Worm (Caenorhabditis elegans) whole organism, young adult: ENCODE measurements around the gene srt-39.

Experiments
- ama-1 ChIP-seq, 3 experiments: fragments of 150-350 bp in 1 of 3; sonication (generic microtip) in 2 of 3; optimal IDR thresholded peaks; 2 replicates each; lab custom pipeline; 2014 to 2018; ENCODE audit warnings: missing biosample characterization in 2 of 3, missing genetic modification characterization in 2 of 3, missing genetic modification reagents in 2 of 3
- sea-2 ChIP-seq: fragments of 200-800 bp; sonication (Bioruptor generic); IDR thresholded peaks from 2 replicates; pipeline ENCODE4 v1.3.6; 2022; ENCODE audit warnings: missing genetic modification characterization, missing compliant biosample characterization
- unc-130 ChIP-seq: sonication (generic microtip); optimal IDR thresholded peaks from 2 replicates; lab custom pipeline; 2016; ENCODE audit warnings: missing genetic modification reagents, missing genetic modification characterization, missing compliant biosample characterization
- unc-62 ChIP-seq: fragments of 150-350 bp; optimal IDR thresholded peaks from 2 replicates; lab custom pipeline; 2014; ENCODE audit warnings: missing biosample characterization, missing genetic modification reagents, missing genetic modification characterization
- zim-3 ChIP-seq: sonication (generic microtip); optimal IDR thresholded peaks from 2 replicates; lab custom pipeline; 2017; ENCODE audit warnings: mild to moderate bottlenecking, missing genetic modification characterization, moderate library complexity, missing compliant biosample characterization
- ztf-22 ChIP-seq: fragments of 200-800 bp; sonication (Bioruptor generic); optimal IDR thresholded peaks from 2 replicates; lab custom pipeline; 2018; ENCODE audit warnings: mild to moderate bottlenecking, missing genetic modification characterization, moderate library complexity, missing compliant biosample characterization

ce11 chrV:12513900-12514299 lies 29.2 kb downstream of the srt-39 start:
- TF ChIP-seq ama-1 (optimal IDR thresholded peaks at IDR 0.05; lab: Kevin White, UChicago) (no peak), ama-1 (GFP tag; optimal IDR thresholded peaks at IDR 0.05; lab: Kevin White, UChicago) (no peak), unc-62 (GFP tag; lab: Kevin White, UChicago) (no peak), unc-130 (GFP tag; lab: Kevin White, UChicago) (no peak), zim-3 (tag; lab: Kevin White, UChicago) (no peak), sea-2 (GFP tag; lab: Robert Waterston, UW) (no peak), ztf-22 (GFP tag; lab: Kevin White, UChicago) (no peak)
